Worm (Caenorhabditis elegans): Measurements from ENCODE around the gene T12C9.7.

DNA sequence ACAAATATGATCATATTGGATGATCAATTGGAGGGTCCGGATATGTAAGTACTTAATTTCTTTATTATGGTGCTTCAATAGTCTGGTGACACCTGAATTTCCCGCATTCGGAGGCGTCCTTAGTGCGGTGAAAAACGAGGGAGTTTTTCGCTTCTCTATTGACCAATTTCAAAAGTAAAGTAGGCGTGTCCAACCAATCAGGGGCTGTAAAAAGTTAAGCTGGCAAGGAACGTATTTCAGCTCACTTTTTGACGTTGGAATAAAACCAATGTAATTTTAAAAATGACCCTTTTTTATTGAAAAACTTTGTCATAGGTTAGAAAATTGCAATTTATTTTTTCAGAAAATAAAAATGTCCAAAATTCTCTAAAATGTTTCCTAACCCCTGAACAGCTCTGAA, 51.1 kb downstream of the T12C9.7 start:
- no peak for TF ChIP-seq lin-11 (tag; optimal IDR thresholded peaks at IDR 0.05)
- no peak for TF ChIP-seq nhr-237 (tag; optimal IDR thresholded peaks at IDR 0.05)
- no peak for TF ChIP-seq ztf-11 (tag; optimal IDR thresholded peaks at IDR 0.05)
- no peak for TF ChIP-seq mdl-1 (tag; optimal IDR thresholded peaks at IDR 0.05)
- no peak for TF ChIP-seq mab-5 (tag; optimal IDR thresholded peaks at IDR 0.05)
- TF ChIP-seq ztf-4 (tag; optimal IDR thresholded peaks at IDR 0.05), result no peak
- no peak for TF ChIP-seq mbf-1 (tag; optimal IDR thresholded peaks at IDR 0.05)
